Worm (Caenorhabditis elegans) whole organism, L3 larva: ENCODE data around the gene C47D12.2.

ENCODE experiments used
- ZK546.5 ChIP-seq: sonication (generic microtip); optimal IDR thresholded peaks from 2 replicates; lab custom pipeline; 2017; ENCODE audit warnings: missing biosample characterization, missing genetic modification characterization
- nhr-76 ChIP-seq: fragments of 150-350 bp; sonication (generic microtip); optimal IDR thresholded peaks from 5 replicates; lab custom pipeline; 2014; ENCODE audit warnings: missing biosample characterization, missing genetic modification characterization
- pha-4 ChIP-seq: fragments of 150-350 bp; optimal IDR thresholded peaks from 2 replicates; lab custom pipeline; 2014; ENCODE audit warnings: missing biosample characterization, missing genetic modification reagents, missing genetic modification characterization
- pqm-1 ChIP-seq: fragments of 150-350 bp; optimal IDR thresholded peaks from 2 replicates; lab custom pipeline; 2017; ENCODE audit warnings: missing biosample characterization, missing genetic modification characterization, inconsistent platforms
- skn-1 ChIP-seq: fragments of 150-350 bp; optimal IDR thresholded peaks from 2 replicates; lab custom pipeline; 2014; ENCODE audit warnings: missing biosample characterization, missing genetic modification characterization
- zag-1 ChIP-seq: fragments of 150-350 bp; optimal IDR thresholded peaks from 2 replicates; lab custom pipeline; 2014; ENCODE audit warnings: missing biosample characterization, missing genetic modification characterization
- ztf-4 ChIP-seq: fragments of 150-350 bp; optimal IDR thresholded peaks from 2 replicates; lab custom pipeline; 2014; ENCODE audit warnings: missing biosample characterization, missing genetic modification characterization

ce11 chrII:11657079-11657478, 19.0 kb upstream of the C47D12.2 start, which contains the start of gene nep-1:
- TF ChIP-seq nhr-76, result no peak
- TF ChIP-seq skn-1 (tag; lab: Kevin White, UChicago), result no peak
- no peak for TF ChIP-seq ztf-4
- no peak for TF ChIP-seq ZK546.5
- TF ChIP-seq zag-1 (tag; lab: Kevin White, UChicago), result no peak
- no peak for TF ChIP-seq pha-4 (tag; lab: Kevin White, UChicago)
- no peak for TF ChIP-seq pqm-1 (tag; lab: Kevin White, UChicago)
